Worm (Caenorhabditis elegans): ENCODE measurements around the gene F46B6.6.

DNA sequence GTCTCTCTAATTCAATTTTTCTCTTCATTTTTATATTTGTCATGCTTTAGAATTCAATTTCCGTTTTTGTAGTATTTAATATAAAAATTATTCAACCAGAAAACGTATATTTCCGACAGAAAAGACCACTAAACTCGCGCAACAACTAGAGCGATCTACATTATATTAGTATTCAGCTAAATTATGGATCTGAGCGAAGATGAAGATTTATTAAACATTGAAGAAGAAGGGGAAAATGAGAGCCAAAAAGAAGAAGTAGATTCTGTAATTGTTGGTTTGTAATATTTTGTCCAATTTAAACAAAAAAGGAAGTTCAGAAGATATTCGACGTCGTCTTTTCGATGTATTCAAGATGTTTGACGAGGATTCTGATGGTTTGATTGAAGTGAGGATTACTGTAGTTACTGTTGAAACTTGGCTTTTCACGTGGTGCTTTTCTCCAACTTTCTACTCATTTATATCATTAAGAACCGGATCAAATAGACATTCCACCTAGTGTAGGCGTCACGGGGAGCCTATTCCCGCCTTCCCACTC lies 52.7 kb downstream of the F46B6.6 start, which contains the start of gene cal-7:
- no peak for TF ChIP-seq elt-2 (tag; optimal IDR thresholded peaks at IDR 0.05)
- no peak for TF ChIP-seq elt-4 (tag; optimal IDR thresholded peaks at IDR 0.05)
- TF ChIP-seq pros-1 (tag; optimal IDR thresholded peaks at IDR 0.05) = no peak
- TF ChIP-seq ama-1 (optimal IDR thresholded peaks at IDR 0.05) = no peak
- no peak for TF ChIP-seq Y22D7AL.16 (tag; optimal IDR thresholded peaks at IDR 0.05)
- TF ChIP-seq ceh-19 (GFP tag; optimal IDR thresholded peaks at IDR 0.05) = no peak
- no peak for TF ChIP-seq pha-2 (tag; optimal IDR thresholded peaks at IDR 0.05)
- no peak for TF ChIP-seq sox-2 (GFP tag; IDR thresholded peaks at IDR 0.05)
- TF ChIP-seq ceh-9 (tag; optimal IDR thresholded peaks at IDR 0.05) = no peak
- TF ChIP-seq C08G9.2 (tag; optimal IDR thresholded peaks at IDR 0.05) = no peak
- no peak for TF ChIP-seq F13H6.1 (tag; optimal IDR thresholded peaks at IDR 0.05)
- no peak for TF ChIP-seq che-1 (tag; optimal IDR thresholded peaks at IDR 0.05)
- TF ChIP-seq madf-2 (tag; optimal IDR thresholded peaks at IDR 0.05) = no peak
- TF ChIP-seq pha-4 (tag; optimal IDR thresholded peaks at IDR 0.05) = no peak

Measured in whole organism, late embryonic.